Fruit fly (Drosophila melanogaster) whole organism, embryonic: ENCODE results near the gene NELF-B.

ENCODE experiments used
- Ada2b ChIP-seq: fragments of 200-800 bp; sonication (Bioruptor generic); IDR thresholded peaks from 2 replicates; pipeline ENCODE4 v1.3.6; 2022; ENCODE audit warnings: missing biosample characterization, missing genetic modification characterization
- Adf1 ChIP-seq: fragments of 200-800 bp; sonication (Bioruptor generic); IDR thresholded peaks from 2 replicates; pipeline ENCODE4 v1.3.6; 2022; ENCODE audit warnings: missing biosample characterization, missing genetic modification characterization
- B-H1 ChIP-seq: fragments of 200-800 bp; sonication (Bioruptor generic); IDR thresholded peaks from 3 replicates; pipeline ENCODE4 v1.3.6; 2022; ENCODE audit warnings: missing biosample characterization, missing genetic modification characterization
- CG10267 ChIP-seq: fragments of 200-800 bp; sonication (Bioruptor generic); optimal IDR thresholded peaks from 2 replicates; lab custom pipeline; 2018; ENCODE audit warnings: missing biosample characterization, mild to moderate bottlenecking, missing genetic modification characterization, moderate library complexity
- CG10431 ChIP-seq: fragments of 200-800 bp; sonication (Bioruptor generic); optimal IDR thresholded peaks from 3 replicates; lab custom pipeline; 2018; ENCODE audit warnings: missing biosample characterization, mild to moderate bottlenecking, missing genetic modification characterization
- CG11723 ChIP-seq: fragments of 200-800 bp; sonication (Bioruptor generic); optimal IDR thresholded peaks from 2 replicates; lab custom pipeline; 2017; ENCODE audit warnings: missing biosample characterization, mild to moderate bottlenecking, missing genetic modification characterization
- CG12236 ChIP-seq: fragments of 200-800 bp; sonication (Bioruptor generic); optimal IDR thresholded peaks from 2 replicates; lab custom pipeline; 2016; ENCODE audit warnings: missing biosample characterization, missing genetic modification characterization
- CG13624 ChIP-seq: fragments of 200-800 bp; sonication (Bioruptor generic); optimal IDR thresholded peaks from 2 replicates; lab custom pipeline; 2016; ENCODE audit warnings: missing biosample characterization, missing genetic modification characterization
- CG17359 ChIP-seq: fragments of 200-800 bp; sonication (Bioruptor generic); optimal IDR thresholded peaks from 3 replicates; lab custom pipeline; 2018; ENCODE audit warnings: missing biosample characterization, mild to moderate bottlenecking, missing genetic modification characterization, moderate library complexity
- CG17385 ChIP-seq: fragments of 200-800 bp; sonication (Bioruptor generic); optimal IDR thresholded peaks from 3 replicates; lab custom pipeline; 2018; ENCODE audit warnings: missing biosample characterization, mild to moderate bottlenecking, missing genetic modification characterization
- CG18599 ChIP-seq: fragments of 200-800 bp; sonication (Bioruptor generic); optimal IDR thresholded peaks from 3 replicates; lab custom pipeline; 2017; ENCODE audit warnings: missing biosample characterization, missing genetic modification characterization, mild to moderate bottlenecking, moderate library complexity, missing genetic modification reagents
- CG2129 ChIP-seq: fragments of 200-800 bp; sonication (Bioruptor generic); IDR thresholded peaks from 2 replicates; pipeline ENCODE4 v1.3.6; 2022; ENCODE audit warnings: missing biosample characterization, missing genetic modification characterization; ENCODE audit not compliant: partially characterized antibody
- CG31224 ChIP-seq: fragments of 200-800 bp; sonication (Bioruptor generic); IDR thresholded peaks from 2 replicates; pipeline ENCODE4 v1.3.6; 2022; ENCODE audit warnings: missing biosample characterization, missing genetic modification characterization
- CG7928 ChIP-seq: fragments of 200-800 bp; sonication (Bioruptor generic); optimal IDR thresholded peaks from 2 replicates; lab custom pipeline; 2017; ENCODE audit warnings: missing biosample characterization, mild to moderate bottlenecking, missing genetic modification characterization
- CG8290 ChIP-seq, 3 experiments: fragments of 200-800 bp; sonication (Bioruptor generic); optimal IDR thresholded peaks; 2 replicates each; lab custom pipeline; 2016 to 2019; ENCODE audit warnings: missing biosample characterization in 3 of 3, missing genetic modification characterization in 3 of 3, mild to moderate bottlenecking in 2 of 3, moderate library complexity in 1 of 3
- CG8478 ChIP-seq: fragments of >200 bp; optimal IDR thresholded peaks from 2 replicates; lab custom pipeline; 2018
- CTCF ChIP-seq: fragments of 200-800 bp; sonication (Bioruptor generic); optimal IDR thresholded peaks from 2 replicates; lab custom pipeline; 2017; ENCODE audit warnings: missing biosample characterization, mild to moderate bottlenecking, missing genetic modification characterization, moderate library complexity
- CkIIα-i1 ChIP-seq: fragments of 200-800 bp; sonication (Bioruptor generic); IDR thresholded peaks from 2 replicates; pipeline ENCODE4 v1.3.6; 2022; ENCODE audit warnings: missing biosample characterization, missing genetic modification characterization
- Dbx ChIP-seq: fragments of 200-800 bp; sonication (Bioruptor generic); IDR thresholded peaks from 3 replicates; pipeline ENCODE4 v1.3.6; 2022; ENCODE audit warnings: missing biosample characterization, missing genetic modification characterization
- Eip74EF ChIP-seq, 2 experiments: fragments of 200-800 bp in 1 of 2; fragments of >200 bp in 1 of 2; sonication (Bioruptor generic) in 1 of 2; optimal IDR thresholded peaks; 2 replicates each; lab custom pipeline; 2017 to 2019; ENCODE audit warnings: missing biosample characterization in 2 of 2, missing genetic modification characterization in 2 of 2, mild to moderate bottlenecking in 1 of 2, moderate library complexity in 1 of 2
- H2.0 ChIP-seq: fragments of 200-800 bp; sonication (Bioruptor generic); IDR thresholded peaks from 2 replicates; pipeline ENCODE4 v1.3.6; 2022; ENCODE audit warnings: missing biosample characterization, missing genetic modification characterization
- Hmr ChIP-seq: fragments of 200-800 bp; sonication (Bioruptor generic); optimal IDR thresholded peaks from 3 replicates; lab custom pipeline; 2017; ENCODE audit warnings: mild to moderate bottlenecking, missing biosample characterization, missing genetic modification reagents, missing genetic modification characterization
- Hsf ChIP-seq: fragments of 200-800 bp; sonication (Bioruptor generic); optimal IDR thresholded peaks from 3 replicates; lab custom pipeline; 2016; ENCODE audit warnings: missing biosample characterization, missing genetic modification characterization
- Mrtf ChIP-seq: fragments of 200-800 bp; sonication (Bioruptor generic); IDR thresholded peaks from 3 replicates; pipeline ENCODE4 v1.3.6; 2022; ENCODE audit warnings: missing biosample characterization, missing genetic modification characterization
- NfI ChIP-seq: fragments of 200-800 bp; sonication (Bioruptor generic); optimal IDR thresholded peaks from 3 replicates; lab custom pipeline; 2018; ENCODE audit warnings: missing biosample characterization, mild to moderate bottlenecking, missing genetic modification characterization, moderate library complexity
- Optix ChIP-seq: fragments of 200-800 bp; sonication (Bioruptor generic); IDR thresholded peaks from 3 replicates; pipeline ENCODE4 v1.3.6; 2022; ENCODE audit warnings: missing biosample characterization, missing genetic modification characterization
- Side ChIP-seq: fragments of 200-800 bp; sonication (Bioruptor generic); optimal IDR thresholded peaks from 2 replicates; lab custom pipeline; 2016; ENCODE audit warnings: missing biosample characterization, missing genetic modification characterization
- Trl ChIP-seq, 3 experiments: fragments of >200 bp in 2 of 3; fragments of 200-800 bp in 1 of 3; sonication (Bioruptor generic) in 1 of 3; optimal IDR thresholded peaks; 2 replicates in 1 of 3; 3 replicates in 2 of 3; lab custom pipeline; 2016 to 2017; ENCODE audit warnings: missing biosample characterization in 1 of 3, missing genetic modification characterization in 1 of 3
- YL-1 ChIP-seq: fragments of 200-800 bp; sonication (Bioruptor generic); optimal IDR thresholded peaks from 3 replicates; lab custom pipeline; 2017; ENCODE audit warnings: missing biosample characterization, mild to moderate bottlenecking, missing genetic modification characterization
- al ChIP-seq: fragments of 200-800 bp; sonication (Bioruptor generic); IDR thresholded peaks from 2 replicates; pipeline ENCODE4 v1.3.6; 2022; ENCODE audit warnings: missing biosample characterization, missing genetic modification characterization
- aop ChIP-seq: fragments of 200-800 bp; sonication (Bioruptor generic); IDR thresholded peaks from 2 replicates; pipeline ENCODE4 v1.3.6; 2022; ENCODE audit warnings: missing biosample characterization, missing genetic modification characterization
- cwo ChIP-seq: fragments of 200-800 bp; sonication (Bioruptor generic); optimal IDR thresholded peaks from 3 replicates; lab custom pipeline; 2017; ENCODE audit warnings: missing biosample characterization, missing genetic modification characterization, mild to moderate bottlenecking, moderate library complexity, missing genetic modification reagents
- dan ChIP-seq: fragments of 200-800 bp; sonication (Bioruptor generic); IDR thresholded peaks from 2 replicates; pipeline ENCODE4 v1.3.6; 2022; ENCODE audit warnings: missing biosample characterization, missing genetic modification characterization
- esg ChIP-seq: fragments of 200-800 bp; sonication (Bioruptor generic); conservative IDR thresholded peaks from 2 replicates; pipeline ENCODE4 v1.3.6; 2022; ENCODE audit warnings: missing biosample characterization, missing genetic modification characterization
- gem ChIP-seq: fragments of 200-800 bp; sonication (Bioruptor generic); optimal IDR thresholded peaks from 2 replicates; lab custom pipeline; 2019; ENCODE audit warnings: missing biosample characterization, mild to moderate bottlenecking, missing genetic modification characterization, moderate library complexity
- gfzf ChIP-seq: fragments of 200-800 bp; sonication (Bioruptor generic); optimal IDR thresholded peaks from 2 replicates; lab custom pipeline; 2016; ENCODE audit warnings: missing biosample characterization, mild to moderate bottlenecking, missing genetic modification characterization, moderate library complexity
- grau ChIP-seq: fragments of 200-800 bp; optimal IDR thresholded peaks from 3 replicates; lab custom pipeline; 2019; ENCODE audit warnings: missing biosample characterization, mild to moderate bottlenecking, missing genetic modification characterization, moderate library complexity
- gt ChIP-seq: fragments of 200-800 bp; sonication (Bioruptor generic); IDR thresholded peaks from 2 replicates; pipeline ENCODE4 v1.3.6; 2022; ENCODE audit warnings: missing biosample characterization, missing genetic modification characterization
- her ChIP-seq: fragments of 200-800 bp; sonication (Bioruptor generic); optimal IDR thresholded peaks from 2 replicates; lab custom pipeline; 2016; ENCODE audit warnings: missing biosample characterization, missing genetic modification characterization
- hth ChIP-seq: fragments of >200 bp; optimal IDR thresholded peaks from 2 replicates; lab custom pipeline; 2017; ENCODE audit warnings: inconsistent platforms
- ind ChIP-seq: fragments of 200-800 bp; sonication (Bioruptor generic); optimal IDR thresholded peaks from 3 replicates; lab custom pipeline; 2016; ENCODE audit warnings: missing biosample characterization, missing genetic modification characterization
- pfk ChIP-seq: fragments of 200-800 bp; sonication (Bioruptor generic); optimal IDR thresholded peaks from 2 replicates; lab custom pipeline; 2018; ENCODE audit warnings: missing biosample characterization, mild to moderate bottlenecking, missing genetic modification characterization, moderate library complexity
- prd ChIP-seq, 3 experiments: fragments of >200 bp in 2 of 3; fragments of 200-800 bp in 1 of 3; sonication (Bioruptor generic) in 1 of 3; optimal IDR thresholded peaks in 2 of 3; IDR thresholded peaks in 1 of 3; 2 replicates in 2 of 3; 3 replicates in 1 of 3; pipeline versions ENCODE4 v1.3.6 to Lab custom; 2017 to 2022; ENCODE audit warnings: missing biosample characterization in 1 of 3, missing genetic modification characterization in 1 of 3
- pros ChIP-seq: fragments of 200-800 bp; sonication (Bioruptor generic); optimal IDR thresholded peaks from 3 replicates; lab custom pipeline; 2019; ENCODE audit warnings: missing biosample characterization, mild to moderate bottlenecking, missing genetic modification characterization, moderate library complexity
- rib ChIP-seq: fragments of 200-800 bp; sonication (Bioruptor generic); IDR thresholded peaks from 2 replicates; pipeline ENCODE4 v1.3.6; 2022; ENCODE audit warnings: missing biosample characterization, missing genetic modification characterization
- sna ChIP-seq: fragments of 200-800 bp; sonication (Bioruptor generic); IDR thresholded peaks from 2 replicates; pipeline ENCODE4 v1.3.6; 2022; ENCODE audit warnings: missing biosample characterization, missing genetic modification characterization; ENCODE audit not compliant: partially characterized antibody
- stc ChIP-seq: fragments of 200-800 bp; sonication (Bioruptor generic); IDR thresholded peaks from 2 replicates; pipeline ENCODE4 v1.3.6; 2022; ENCODE audit warnings: missing biosample characterization, missing genetic modification characterization
- trem ChIP-seq: fragments of 200-800 bp; optimal IDR thresholded peaks from 3 replicates; lab custom pipeline; 2019; ENCODE audit warnings: missing biosample characterization, mild to moderate bottlenecking, missing genetic modification characterization, moderate library complexity
- vfl ChIP-seq: fragments of 200-800 bp; sonication (Bioruptor generic); optimal IDR thresholded peaks from 2 replicates; lab custom pipeline; 2016; ENCODE audit warnings: missing biosample characterization, missing genetic modification characterization
- yki ChIP-seq: fragments of >200 bp; optimal IDR thresholded peaks from 3 replicates; lab custom pipeline; 2018

NELF-B gene

dm6 chrX:7691221-7691914 is 36.8 kb downstream of the NELF-B start (continued):
- peak; percentile 5 for TF ChIP-seq cwo
- TF ChIP-seq gem, result peak; percentile 41
- TF ChIP-seq CG17385, result peak; percentile 66
- TF ChIP-seq CG31224, result peak; percentile 50; the same call in 1 of the 2 replicates
- TF ChIP-seq CG11723, result peak; percentile 31
- peak; percentile 17; the same call in 1 of the 2 replicates for TF ChIP-seq stc
- no peak for TF ChIP-seq Optix
- no peak for TF ChIP-seq sna (GFP tag; lab: Robert Waterston, UW)
- peak; percentile 46 for TF ChIP-seq B-H1
- peak; percentile 22 for TF ChIP-seq ind
- no peak for TF ChIP-seq CG8478 (lab: Kevin White, UChicago)
- TF ChIP-seq yki (lab: Kevin White, UChicago), result no peak
- 0 out of 3 replicates have a peak, but pooled peaks have one; percentile 25 for TF ChIP-seq Mrtf (GFP tag; lab: Robert Waterston, UW)
- peak; percentile 66 for TF ChIP-seq H2.0
- TF ChIP-seq gfzf (GFP tag; lab: Kevin White, UChicago), result no peak
- TF ChIP-seq, all 482 proteins: peak for 99

- TF ChIP-seq vfl (no peak), Ada2b (GFP tag; lab: Robert Waterston, UW) (peak; percentile 5; the same call in 1 of the 2 replicates), Eip74EF (GFP tag; optimal IDR thresholded peaks at IDR 0.05; lab: Kevin White, UChicago) (no peak), gt (GFP tag; lab: Robert Waterston, UW) (no peak), aop (GFP tag; lab: Robert Waterston, UW) (no peak), CG13624 (GFP tag; lab: Kevin White, UChicago) (peak; percentile 21), Side (GFP tag; lab: Kevin White, UChicago) (peak; percentile 27), rib (no peak), her (peak; percentile 36), Adf1 (GFP tag; lab: Robert Waterston, UW) (peak; percentile 13; the same call in 1 of the 2 replicates), Dbx (peak; percentile 56; the same call in 1 of the 3 replicates), al (GFP tag; lab: Robert Waterston, UW) (no peak), CG18599 (GFP tag; lab: Kevin White, UChicago) (no peak), trem (tag; lab: Kevin White, UChicago) (peak; percentile 17), dan (no peak), YL-1 (GFP tag; lab: Kevin White, UChicago) (peak; percentile 46), pfk (GFP tag; lab: Kevin White, UChicago) (peak; percentile 55), grau (tag; lab: Kevin White, UChicago) (peak; percentile 47), NfI (peak; percentile 21), Hsf (GFP tag; lab: Kevin White, UChicago) (peak; percentile 3), CG2129 (no peak), CkIIα-i1 (GFP tag; lab: Robert Waterston, UW) (no peak), CG8290 (GFP tag; optimal IDR thresholded peaks at IDR 0.05; lab: Kevin White, UChicago) (no peak), CG8290 (tag; optimal IDR thresholded peaks at IDR 0.05; lab: Kevin White, UChicago) (peak in 1 of 2 experiments; percentile 45), CG17359 (tag; lab: Kevin White, UChicago) (peak; percentile 64), CG10431 (peak; percentile 84), prd (optimal IDR thresholded peaks at IDR 0.05; lab: Kevin White, UChicago) (no peak), prd (GFP tag; IDR thresholded peaks at IDR 0.05; lab: Robert Waterston, UW) (no peak), CTCF (GFP tag; lab: Kevin White, UChicago) (peak; percentile 39), Hmr (GFP tag; lab: Kevin White, UChicago) (no peak), Trl (optimal IDR thresholded peaks at IDR 0.05; lab: Kevin White, UChicago) (peak; percentile 75 to 97), Trl (GFP tag; optimal IDR thresholded peaks at IDR 0.05; lab: Kevin White, UChicago) (peak; percentile 32), gem (no peak), pros (peak; percentile 9), CG10267 (tag; lab: Kevin White, UChicago) (no peak), hth (no peak), esg (GFP tag; lab: Robert Waterston, UW) (no peak), CG12236 (GFP tag; lab: Kevin White, UChicago) (peak; percentile 23), CG7928 (GFP tag; lab: Kevin White, UChicago) (peak; percentile 70)
Observed at dm6 chrX:7690683-7691082, 37.5 kb downstream of the NELF-B start.
